Fruit fly (Drosophila melanogaster): ENCODE data around the gene MESK4.

MESK4 gene

dm6 chr3R:16948667-16949066 lies 39.9 kb upstream of the MESK4 start (continued):
- TF ChIP-seq CG6808 (GFP tag; optimal IDR thresholded peaks at IDR 0.05), result peak; percentile 22
- no peak for TF ChIP-seq fkh (GFP tag; optimal IDR thresholded peaks at IDR 0.05)
- peak; percentile 9 for TF ChIP-seq Hr39 (GFP tag; optimal IDR thresholded peaks at IDR 0.05)
- peak; percentile 1 for TF ChIP-seq dac (GFP tag; optimal IDR thresholded peaks at IDR 0.05)

dm6 chr3R:16951374-16951773 lies 37.2 kb upstream of the MESK4 start:
- no peak for TF ChIP-seq Smox (GFP tag; optimal IDR thresholded peaks at IDR 0.05)
- no peak for TF ChIP-seq esn (GFP tag; optimal IDR thresholded peaks at IDR 0.05)
- TF ChIP-seq acj6 (GFP tag; optimal IDR thresholded peaks at IDR 0.05), result no peak
- no peak for TF ChIP-seq Gug (GFP tag; IDR thresholded peaks at IDR 0.05)
- no peak for TF ChIP-seq CG11902 (GFP tag; optimal IDR thresholded peaks at IDR 0.05)
- no peak for TF ChIP-seq CG1621 (tag; optimal IDR thresholded peaks at IDR 0.05)
- TF ChIP-seq eg (GFP tag; IDR thresholded peaks at IDR 0.05), result no peak
- TF ChIP-seq Hr4 (GFP tag; optimal IDR thresholded peaks at IDR 0.05), result no peak
- TF ChIP-seq CG10669 (GFP tag; optimal IDR thresholded peaks at IDR 0.05), result no peak
- no peak for TF ChIP-seq CG9139 (GFP tag; optimal IDR thresholded peaks at IDR 0.05)
- no peak for TF ChIP-seq CG16779 (tag; optimal IDR thresholded peaks at IDR 0.05)
- no peak for TF ChIP-seq Sox102F (GFP tag; optimal IDR thresholded peaks at IDR 0.05)
- no peak for TF ChIP-seq CG8119 (GFP tag; IDR thresholded peaks at IDR 0.05)
- no peak for TF ChIP-seq dsx (GFP tag; optimal IDR thresholded peaks at IDR 0.05; ENCODE audit: poor library complexity, severe bottlenecking)
- TF ChIP-seq topi (GFP tag; optimal IDR thresholded peaks at IDR 0.05), result no peak
- TF ChIP-seq CG6808 (GFP tag; optimal IDR thresholded peaks at IDR 0.05), result no peak
- TF ChIP-seq Hr38 (GFP tag; optimal IDR thresholded peaks at IDR 0.05), result no peak
- TF ChIP-seq Sox15 (GFP tag; optimal IDR thresholded peaks at IDR 0.05), result no peak

- TF ChIP-seq dsx (GFP tag; optimal IDR thresholded peaks at IDR 0.05; ENCODE audit: poor library complexity, severe bottlenecking), result peak; percentile 31
- TF ChIP-seq svp (GFP tag), result peak; percentile 14
- TF ChIP-seq CG6792 (GFP tag; optimal IDR thresholded peaks at IDR 0.05), result no peak
- TF ChIP-seq CG10631 (GFP tag; optimal IDR thresholded peaks at IDR 0.05), result no peak
- TF ChIP-seq Met (GFP tag; optimal IDR thresholded peaks at IDR 0.05), result no peak
Measured at dm6 chr3R:16954423-16954822, 34.2 kb upstream of the MESK4 start.

dm6 chr3R:16957759-16958536 lies 30.7 kb upstream of the MESK4 start:
- TF ChIP-seq CG9139 (GFP tag; optimal IDR thresholded peaks at IDR 0.05) (peak; percentile 42), CG6854 (GFP tag; optimal IDR thresholded peaks at IDR 0.05) (no peak), Hr38 (GFP tag; optimal IDR thresholded peaks at IDR 0.05) (no peak), Gug (GFP tag; IDR thresholded peaks at IDR 0.05) (peak; percentile 36; the same call in 1 of the 2 replicates), Hr4 (GFP tag; optimal IDR thresholded peaks at IDR 0.05) (peak; percentile 58), CG8119 (GFP tag; IDR thresholded peaks at IDR 0.05) (peak; percentile 67), acj6 (GFP tag; optimal IDR thresholded peaks at IDR 0.05) (peak; percentile 76), fd85E (GFP tag; optimal IDR thresholded peaks at IDR 0.05) (no peak), cyc (GFP tag; optimal IDR thresholded peaks at IDR 0.05) (no peak), CG6163 (GFP tag; IDR thresholded peaks at IDR 0.05) (peak; percentile 65; the same call in 2 of the 3 replicates), pdm3 (GFP tag; optimal IDR thresholded peaks at IDR 0.05) (peak; percentile 28), Ets96B (tag; optimal IDR thresholded peaks at IDR 0.05) (peak; percentile 74), achi (GFP tag; optimal IDR thresholded peaks at IDR 0.05) (peak; percentile 85), Sox14 (GFP tag; optimal IDR thresholded peaks at IDR 0.05) (no peak), CG3032 (tag; optimal IDR thresholded peaks at IDR 0.05) (peak; percentile 85), CG11762 (GFP tag; optimal IDR thresholded peaks at IDR 0.05; ENCODE audit: insufficient read depth) (peak; percentile 61), Blimp-1 (GFP tag; optimal IDR thresholded peaks at IDR 0.05) (peak; percentile 44), CG6276 (GFP tag; optimal IDR thresholded peaks at IDR 0.05) (peak; percentile 73), esn (GFP tag; optimal IDR thresholded peaks at IDR 0.05) (peak; percentile 77), CG6792 (GFP tag; optimal IDR thresholded peaks at IDR 0.05) (peak; percentile 78), dac (GFP tag; optimal IDR thresholded peaks at IDR 0.05) (no peak), CG34406 (GFP tag; optimal IDR thresholded peaks at IDR 0.05) (peak; percentile 88), CG8632 (GFP tag; optimal IDR thresholded peaks at IDR 0.05) (peak; percentile 83), lz (GFP tag; optimal IDR thresholded peaks at IDR 0.05) (peak; percentile 43), CG11294 (GFP tag; IDR thresholded peaks at IDR 0.05) (no peak; the same call in 1 of the 2 replicates), CG8319 (GFP tag; optimal IDR thresholded peaks at IDR 0.05) (peak; percentile 63), Eip75B (GFP tag; optimal IDR thresholded peaks at IDR 0.05) (no peak), CG32006 (GFP tag; optimal IDR thresholded peaks at IDR 0.05) (peak; percentile 93)
